Fruit fly (Drosophila melanogaster): Measurements from ENCODE around the gene mrn.

DNA sequence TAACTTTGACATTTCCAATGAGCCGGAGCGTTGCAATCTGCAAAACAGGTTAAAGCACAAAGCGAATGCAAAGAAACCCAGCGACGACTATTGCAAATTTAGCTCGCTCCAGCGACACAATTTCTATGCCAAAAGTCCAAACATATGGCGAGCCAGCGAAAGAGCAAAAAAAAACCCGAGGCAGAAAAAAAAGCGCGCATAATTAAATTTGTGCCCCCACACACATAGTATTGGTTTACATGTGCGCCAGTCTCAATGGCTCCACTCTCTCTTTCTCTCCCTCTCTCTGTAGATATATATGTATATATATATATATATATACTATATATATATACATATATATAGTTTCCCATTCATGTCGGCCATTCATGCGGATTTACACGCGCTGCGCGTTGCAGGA is 39.7 kb downstream of the mrn start:
- TF ChIP-seq Mnt (GFP tag; optimal IDR thresholded peaks at IDR 0.05) (no peak), CG7045 (GFP tag; optimal IDR thresholded peaks at IDR 0.05) (no peak), Clk (GFP tag; optimal IDR thresholded peaks at IDR 0.05) (no peak), tj (GFP tag; optimal IDR thresholded peaks at IDR 0.05) (no peak), ovo (GFP tag; optimal IDR thresholded peaks at IDR 0.05) (no peak), CG14711 (tag; optimal IDR thresholded peaks at IDR 0.05) (no peak), Hr96 (GFP tag; optimal IDR thresholded peaks at IDR 0.05) (no peak)

Data from whole organism, adult.